Fruit fly (Drosophila melanogaster) whole organism, embryonic: Measurements from ENCODE around the gene mRRF2.
A peak's percentile ranks its signal among the peaks of the same experiment; 100 is the strongest.

Experiments used
- Ada2b ChIP-seq: fragments of 200-800 bp; sonication (Bioruptor generic); IDR thresholded peaks from 2 replicates; pipeline ENCODE4 v1.3.6; 2022; ENCODE audit warnings: missing biosample characterization, missing genetic modification characterization
- Atf6 ChIP-seq: fragments of 200-800 bp; sonication (Bioruptor generic); IDR thresholded peaks from 2 replicates; pipeline ENCODE4 v1.3.6; 2022; ENCODE audit warnings: missing biosample characterization, missing genetic modification characterization
- Bdp1 ChIP-seq: fragments of 200-800 bp; sonication (Bioruptor generic); optimal IDR thresholded peaks from 3 replicates; lab custom pipeline; 2016; ENCODE audit warnings: missing biosample characterization, missing genetic modification characterization
- CG10209 ChIP-seq: fragments of 200-800 bp; sonication (Bioruptor generic); optimal IDR thresholded peaks from 3 replicates; lab custom pipeline; 2017; ENCODE audit warnings: missing biosample characterization, mild to moderate bottlenecking, missing genetic modification characterization, missing genetic modification reagents
- CG10267 ChIP-seq: fragments of 200-800 bp; sonication (Bioruptor generic); optimal IDR thresholded peaks from 2 replicates; lab custom pipeline; 2018; ENCODE audit warnings: missing biosample characterization, mild to moderate bottlenecking, missing genetic modification characterization, moderate library complexity
- CG10274 ChIP-seq: fragments of 200-800 bp; sonication (Bioruptor generic); optimal IDR thresholded peaks from 3 replicates; lab custom pipeline; 2017; ENCODE audit warnings: missing biosample characterization, mild to moderate bottlenecking, missing genetic modification characterization
- CG10321 ChIP-seq: fragments of 200-800 bp; sonication (Bioruptor generic); IDR thresholded peaks from 2 replicates; pipeline ENCODE4 v1.3.6; 2022; ENCODE audit warnings: missing biosample characterization, missing genetic modification characterization
- CG10543 ChIP-seq: fragments of 200-800 bp; sonication (Bioruptor generic); optimal IDR thresholded peaks from 3 replicates; lab custom pipeline; 2017; ENCODE audit warnings: missing biosample characterization, mild to moderate bottlenecking, missing genetic modification characterization, moderate library complexity
- CG11093 ChIP-seq: fragments of 200-800 bp; sonication (Bioruptor generic); IDR thresholded peaks from 3 replicates; pipeline ENCODE4 v1.3.6; 2022; ENCODE audit warnings: missing biosample characterization, missing genetic modification characterization
- CG12236 ChIP-seq: fragments of 200-800 bp; sonication (Bioruptor generic); optimal IDR thresholded peaks from 2 replicates; lab custom pipeline; 2016; ENCODE audit warnings: missing biosample characterization, missing genetic modification characterization
- CG16813 ChIP-seq: fragments of 200-800 bp; sonication (Bioruptor generic); IDR thresholded peaks from 3 replicates; pipeline ENCODE4 v1.3.6; 2022; ENCODE audit warnings: missing biosample characterization, missing genetic modification characterization; ENCODE audit not compliant: partially characterized antibody
- CG17912 ChIP-seq: fragments of 200-800 bp; sonication (Bioruptor generic); optimal IDR thresholded peaks from 2 replicates; lab custom pipeline; 2018; ENCODE audit warnings: missing biosample characterization, mild to moderate bottlenecking, missing genetic modification characterization
- CG1832 ChIP-seq: fragments of 200-800 bp; sonication (Bioruptor generic); optimal IDR thresholded peaks from 2 replicates; lab custom pipeline; 2017; ENCODE audit warnings: missing biosample characterization, mild to moderate bottlenecking, missing genetic modification characterization, inconsistent platforms
- CG3065 ChIP-seq: fragments of 200-800 bp; sonication (Bioruptor generic); optimal IDR thresholded peaks from 2 replicates; lab custom pipeline; 2016; ENCODE audit warnings: missing biosample characterization, missing genetic modification characterization
- CG31224 ChIP-seq: fragments of 200-800 bp; sonication (Bioruptor generic); IDR thresholded peaks from 2 replicates; pipeline ENCODE4 v1.3.6; 2022; ENCODE audit warnings: missing biosample characterization, missing genetic modification characterization
- CG3281 ChIP-seq: fragments of 200-800 bp; sonication (Bioruptor generic); optimal IDR thresholded peaks from 3 replicates; lab custom pipeline; 2017; ENCODE audit warnings: missing biosample characterization, mild to moderate bottlenecking, missing genetic modification characterization
- CG33557 ChIP-seq: fragments of 200-800 bp; sonication (Bioruptor generic); optimal IDR thresholded peaks from 2 replicates; lab custom pipeline; 2019; ENCODE audit warnings: missing biosample characterization, mild to moderate bottlenecking, missing genetic modification characterization, moderate library complexity
- CG4282 ChIP-seq: fragments of 200-800 bp; sonication (Bioruptor generic); optimal IDR thresholded peaks from 2 replicates; lab custom pipeline; 2016; ENCODE audit warnings: missing biosample characterization, missing genetic modification characterization
- CG4617 ChIP-seq: fragments of 200-800 bp; sonication (Bioruptor generic); optimal IDR thresholded peaks from 3 replicates; lab custom pipeline; 2016; ENCODE audit warnings: missing biosample characterization, missing genetic modification characterization, borderline replicate concordance
- CG4730 ChIP-seq: fragments of 200-800 bp; sonication (Bioruptor generic); IDR thresholded peaks from 2 replicates; pipeline ENCODE4 v1.3.6; 2022; ENCODE audit warnings: missing biosample characterization, missing genetic modification characterization
- CG6791 ChIP-seq: fragments of 200-800 bp; sonication (Bioruptor generic); IDR thresholded peaks from 3 replicates; pipeline ENCODE4 v1.3.6; 2022; ENCODE audit warnings: missing biosample characterization, missing genetic modification characterization; ENCODE audit not compliant: partially characterized antibody
- CG6854 ChIP-seq: fragments of 200-800 bp; sonication (Bioruptor generic); optimal IDR thresholded peaks from 3 replicates; lab custom pipeline; 2017; ENCODE audit warnings: missing biosample characterization, mild to moderate bottlenecking, missing genetic modification characterization
- CG7357 ChIP-seq: fragments of 200-800 bp; sonication (Bioruptor generic); IDR thresholded peaks from 3 replicates; pipeline ENCODE4 v1.3.6; 2022; ENCODE audit warnings: missing biosample characterization, missing genetic modification characterization
- CG7928 ChIP-seq: fragments of 200-800 bp; sonication (Bioruptor generic); optimal IDR thresholded peaks from 2 replicates; lab custom pipeline; 2017; ENCODE audit warnings: missing biosample characterization, mild to moderate bottlenecking, missing genetic modification characterization
- CG8765 ChIP-seq: fragments of 200-800 bp; sonication (Bioruptor generic); IDR thresholded peaks from 2 replicates; pipeline ENCODE4 v1.3.6; 2022; ENCODE audit warnings: missing biosample characterization, missing genetic modification characterization
- CG9609 ChIP-seq: fragments of 200-800 bp; sonication (Bioruptor generic); optimal IDR thresholded peaks from 3 replicates; lab custom pipeline; 2016; ENCODE audit warnings: missing biosample characterization, missing genetic modification characterization
- CG9876 ChIP-seq: fragments of 200-800 bp; sonication (Bioruptor generic); optimal IDR thresholded peaks from 2 replicates; lab custom pipeline; 2016; ENCODE audit warnings: missing biosample characterization, missing genetic modification characterization
- Elba2 ChIP-seq: fragments of 200-800 bp; sonication (Bioruptor generic); optimal IDR thresholded peaks from 3 replicates; lab custom pipeline; 2016; ENCODE audit warnings: missing biosample characterization, missing genetic modification characterization
- HLH4C ChIP-seq: fragments of 200-800 bp; sonication (Bioruptor generic); IDR thresholded peaks from 3 replicates; pipeline ENCODE4 v1.3.6; 2022; ENCODE audit warnings: missing biosample characterization, missing genetic modification characterization; ENCODE audit not compliant: partially characterized antibody
- HLH54F ChIP-seq: fragments of 200-800 bp; sonication (Bioruptor generic); optimal IDR thresholded peaks from 3 replicates; lab custom pipeline; 2016; ENCODE audit warnings: missing biosample characterization, missing genetic modification characterization
- Hand ChIP-seq: fragments of 200-800 bp; sonication (Bioruptor generic); optimal IDR thresholded peaks from 2 replicates; lab custom pipeline; 2017; ENCODE audit warnings: mild to moderate bottlenecking, missing biosample characterization, missing genetic modification reagents, missing genetic modification characterization
- Hr3 ChIP-seq: fragments of 200-800 bp; sonication (Bioruptor generic); optimal IDR thresholded peaks from 3 replicates; lab custom pipeline; 2016; ENCODE audit warnings: missing biosample characterization, missing genetic modification characterization
- Hr78 ChIP-seq, 2 experiments: fragments of 200-800 bp in 1 of 2; fragments of >200 bp in 1 of 2; sonication (Bioruptor generic) in 1 of 2; optimal IDR thresholded peaks; 2 replicates each; lab custom pipeline; 2017 to 2019; ENCODE audit warnings: missing biosample characterization in 2 of 2, missing genetic modification characterization in 2 of 2, mild to moderate bottlenecking in 1 of 2, moderate library complexity in 1 of 2
- Lim3 ChIP-seq: fragments of 200-800 bp; sonication (Bioruptor generic); IDR thresholded peaks from 2 replicates; pipeline ENCODE4 v1.3.6; 2022; ENCODE audit warnings: missing biosample characterization, missing genetic modification characterization
- MESR4 ChIP-seq: fragments of 200-800 bp; sonication (Bioruptor generic); optimal IDR thresholded peaks from 2 replicates; lab custom pipeline; 2018; ENCODE audit warnings: missing biosample characterization, mild to moderate bottlenecking, missing genetic modification characterization, moderate library complexity
- Ravus ChIP-seq: fragments of 200-800 bp; sonication (Bioruptor generic); IDR thresholded peaks from 2 replicates; pipeline ENCODE4 v1.3.6; 2022; ENCODE audit warnings: missing biosample characterization, missing genetic modification characterization
- Rx ChIP-seq: fragments of 200-800 bp; sonication (Bioruptor generic); IDR thresholded peaks from 2 replicates; pipeline ENCODE4 v1.3.6; 2022; ENCODE audit warnings: missing biosample characterization, missing genetic modification characterization
- Sox102F ChIP-seq: fragments of 200-800 bp; sonication (Bioruptor generic); optimal IDR thresholded peaks from 2 replicates; lab custom pipeline; 2018; ENCODE audit warnings: missing biosample characterization, mild to moderate bottlenecking, missing genetic modification characterization, moderate library complexity
- ara ChIP-seq: fragments of 200-800 bp; sonication (Bioruptor generic); IDR thresholded peaks from 2 replicates; pipeline ENCODE4 v1.3.6; 2022; ENCODE audit warnings: missing biosample characterization, missing genetic modification characterization
- cg ChIP-seq: fragments of 200-800 bp; sonication (Bioruptor generic); optimal IDR thresholded peaks from 3 replicates; lab custom pipeline; 2019; ENCODE audit warnings: missing biosample characterization, mild to moderate bottlenecking, missing genetic modification characterization, moderate library complexity
- chif ChIP-seq, 2 experiments: fragments of 200-800 bp; sonication (Bioruptor generic); optimal IDR thresholded peaks; 3 replicates each; lab custom pipeline; 2016; ENCODE audit warnings: missing biosample characterization in 2 of 2, missing genetic modification characterization in 2 of 2
- ems ChIP-seq: fragments of 200-800 bp; sonication (Bioruptor generic); optimal IDR thresholded peaks from 3 replicates; lab custom pipeline; 2016; ENCODE audit warnings: missing biosample characterization, missing genetic modification characterization
- eyg ChIP-seq: fragments of 200-800 bp; sonication (Bioruptor generic); optimal IDR thresholded peaks from 3 replicates; lab custom pipeline; 2016; ENCODE audit warnings: missing biosample characterization, missing genetic modification characterization
- fu2 ChIP-seq: fragments of 200-800 bp; sonication (Bioruptor generic); optimal IDR thresholded peaks from 2 replicates; lab custom pipeline; 2016; ENCODE audit warnings: missing biosample characterization, missing genetic modification characterization
- gsb ChIP-seq: fragments of 200-800 bp; sonication (Bioruptor generic); IDR thresholded peaks from 2 replicates; pipeline ENCODE4 v1.3.6; 2022; ENCODE audit warnings: missing biosample characterization, missing genetic modification characterization
- nmo ChIP-seq: fragments of 200-800 bp; sonication (Bioruptor generic); optimal IDR thresholded peaks from 2 replicates; lab custom pipeline; 2018; ENCODE audit warnings: missing biosample characterization, mild to moderate bottlenecking, missing genetic modification characterization, moderate library complexity
- sens-2 ChIP-seq: fragments of 200-800 bp; sonication (Bioruptor generic); IDR thresholded peaks from 2 replicates; pipeline ENCODE4 v1.3.6; 2022; ENCODE audit warnings: missing biosample characterization, missing genetic modification characterization
- sisA ChIP-seq: fragments of 200-800 bp; sonication (Bioruptor generic); IDR thresholded peaks from 2 replicates; pipeline ENCODE4 v1.3.6; 2022; ENCODE audit warnings: missing biosample characterization, missing genetic modification characterization
- so ChIP-seq: fragments of 200-800 bp; sonication (Bioruptor generic); IDR thresholded peaks from 3 replicates; pipeline ENCODE4 v1.3.6; 2022; ENCODE audit warnings: missing biosample characterization, missing genetic modification characterization
- tio ChIP-seq: fragments of 200-800 bp; sonication (Bioruptor generic); optimal IDR thresholded peaks from 2 replicates; lab custom pipeline; 2017; ENCODE audit warnings: missing biosample characterization, missing genetic modification characterization, inconsistent platforms
- zf30C ChIP-seq: fragments of 200-800 bp; sonication (Bioruptor generic); optimal IDR thresholded peaks from 3 replicates; lab custom pipeline; 2018; ENCODE audit warnings: missing biosample characterization, mild to moderate bottlenecking, missing genetic modification characterization

mRRF2 gene

DNA sequence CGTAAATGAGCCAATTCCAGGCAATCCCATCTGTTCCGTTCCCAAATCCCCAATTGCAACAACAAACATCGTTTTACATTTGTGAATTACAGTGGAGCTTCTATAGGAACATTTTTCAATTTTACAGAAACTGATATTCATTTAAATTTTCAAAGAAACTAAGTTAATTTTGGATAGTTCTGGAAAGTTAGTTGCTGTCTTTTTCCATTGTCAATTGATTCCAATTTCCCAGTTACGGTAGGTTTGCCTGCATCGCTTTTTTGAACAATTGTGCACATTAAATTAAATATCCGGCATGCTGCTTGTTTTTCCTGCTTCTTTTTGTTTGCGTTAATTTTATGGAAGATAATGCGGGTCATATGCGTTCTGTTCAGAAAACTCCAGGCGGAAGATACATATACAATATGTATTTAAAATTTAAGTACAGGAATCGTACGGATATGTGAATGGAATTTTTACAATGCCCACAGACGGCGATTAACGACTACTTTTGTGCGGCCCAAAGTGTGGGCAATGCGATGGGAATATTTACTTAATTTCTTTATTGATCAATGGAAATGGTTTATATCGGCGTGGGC lies 14.5 kb downstream of the mRRF2 start (continued):
- no peak for TF ChIP-seq zf30C (GFP tag; lab: Kevin White, UChicago)
- TF ChIP-seq tio (GFP tag; lab: Kevin White, UChicago): no peak
- TF ChIP-seq sens-2: no peak
- TF ChIP-seq CG7357: no peak
- peak; percentile 37 for TF ChIP-seq Hr3
- TF ChIP-seq CG6791 (GFP tag; lab: Robert Waterston, UW): no peak
- TF ChIP-seq CG1832 (GFP tag; lab: Kevin White, UChicago): no peak
- TF ChIP-seq gsb (GFP tag; lab: Robert Waterston, UW): no peak
- TF ChIP-seq CG10274: no peak
- TF ChIP-seq ara (GFP tag; lab: Robert Waterston, UW): no peak
- no peak for TF ChIP-seq CG4730
- no peak for TF ChIP-seq CG9876 (GFP tag; lab: Kevin White, UChicago)
- TF ChIP-seq CG10543 (GFP tag; lab: Kevin White, UChicago): no peak
- peak; percentile 50 for TF ChIP-seq Ada2b (GFP tag; lab: Robert Waterston, UW)
- no peak for TF ChIP-seq CG3281 (GFP tag; lab: Kevin White, UChicago)
- TF ChIP-seq CG16813 (GFP tag; lab: Robert Waterston, UW): no peak
- no peak for TF ChIP-seq CG9609 (GFP tag; lab: Kevin White, UChicago)
- TF ChIP-seq Elba2 (GFP tag; lab: Kevin White, UChicago): no peak
- TF ChIP-seq CG6854 (GFP tag; lab: Kevin White, UChicago): no peak
- no peak for TF ChIP-seq CG10267
- TF ChIP-seq CG12236 (GFP tag; lab: Kevin White, UChicago): no peak
- TF ChIP-seq CG7928 (GFP tag; lab: Kevin White, UChicago): no peak
- TF ChIP-seq CG10321 (GFP tag; lab: Robert Waterston, UW): no peak
- TF ChIP-seq CG11093: no peak
- peak; percentile 24; the same call in 1 of the 3 replicates for TF ChIP-seq so (GFP tag; lab: Robert Waterston, UW)
- no peak for TF ChIP-seq Hr78 (GFP tag; optimal IDR thresholded peaks at IDR 0.05; lab: Kevin White, UChicago)
- no peak for TF ChIP-seq sisA (GFP tag; lab: Robert Waterston, UW)
- TF ChIP-seq Hand (GFP tag; lab: Kevin White, UChicago): no peak
- TF ChIP-seq CG33557 (GFP tag; lab: Kevin White, UChicago): no peak
- no peak for TF ChIP-seq MESR4 (GFP tag; lab: Kevin White, UChicago)
- TF ChIP-seq HLH54F (GFP tag; lab: Kevin White, UChicago): peak; percentile 50
- no peak for TF ChIP-seq CG4617 (GFP tag; lab: Kevin White, UChicago)
- peak in 1 of 2 experiments; percentile 43 for TF ChIP-seq chif (GFP tag; optimal IDR thresholded peaks at IDR 0.05; lab: Kevin White, UChicago)
- no peak for TF ChIP-seq CG17912 (GFP tag; lab: Kevin White, UChicago)
- no peak for TF ChIP-seq CG8765
- peak; percentile 2 for TF ChIP-seq fu2 (GFP tag; lab: Kevin White, UChicago)
- no peak for TF ChIP-seq CG3065 (GFP tag; lab: Kevin White, UChicago)
- no peak for TF ChIP-seq CG4282 (GFP tag; lab: Kevin White, UChicago)
- no peak for TF ChIP-seq Ravus (GFP tag; lab: Robert Waterston, UW)
- TF ChIP-seq Rx (GFP tag; lab: Robert Waterston, UW): no peak
- no peak for TF ChIP-seq cg
- TF ChIP-seq CG31224 (GFP tag; lab: Robert Waterston, UW): no peak
- TF ChIP-seq eyg: no peak
- no peak for TF ChIP-seq Bdp1 (GFP tag; lab: Kevin White, UChicago)
- TF ChIP-seq Atf6 (GFP tag; lab: Robert Waterston, UW): peak; percentile 31; the same call in 1 of the 2 replicates
- peak; percentile 72 for TF ChIP-seq Sox102F
- no peak for TF ChIP-seq ems (GFP tag; lab: Kevin White, UChicago)
- no peak for TF ChIP-seq Lim3
- TF ChIP-seq nmo (GFP tag; lab: Kevin White, UChicago): peak; percentile 18
- TF ChIP-seq HLH4C (GFP tag; lab: Robert Waterston, UW): no peak
- TF ChIP-seq CG10209 (GFP tag; lab: Kevin White, UChicago): peak; percentile 19
